Worm (Caenorhabditis elegans) whole organism, L4 larva: Measurements from ENCODE around the gene ZK742.6.

Experiments used
- F10B5.3 ChIP-seq: sonication (generic microtip); optimal IDR thresholded peaks from 2 replicates; lab custom pipeline; 2016; ENCODE audit warnings: mild to moderate bottlenecking, missing genetic modification characterization, missing compliant biosample characterization
- F37D6.2 ChIP-seq: sonication (generic microtip); optimal IDR thresholded peaks from 2 replicates; lab custom pipeline; 2016; ENCODE audit warnings: mild to moderate bottlenecking, missing genetic modification characterization, missing compliant biosample characterization
- F44E2.7 ChIP-seq: fragments of 200-800 bp; sonication (Bioruptor generic); IDR thresholded peaks from 2 replicates; pipeline ENCODE4 v2.1.2; 2022; ENCODE audit warnings: missing genetic modification characterization, missing compliant biosample characterization
- T20F7.1 ChIP-seq: fragments of 200-800 bp; sonication (Bioruptor generic); optimal IDR thresholded peaks from 2 replicates; lab custom pipeline; 2018; ENCODE audit warnings: mild to moderate bottlenecking, missing genetic modification characterization, missing compliant biosample characterization
- Y5F2A.4 ChIP-seq: fragments of 200-800 bp; sonication (Bioruptor generic); optimal IDR thresholded peaks from 2 replicates; lab custom pipeline; 2018; ENCODE audit warnings: mild to moderate bottlenecking, missing genetic modification characterization, missing compliant biosample characterization
- Y75B8A.6 ChIP-seq: fragments of 200-800 bp; sonication (Bioruptor generic); IDR thresholded peaks from 2 replicates; pipeline ENCODE4 v1.3.6; 2022; ENCODE audit warnings: missing genetic modification reagents, missing genetic modification characterization, missing compliant biosample characterization
- ZK337.2 ChIP-seq: fragments of 200-800 bp; sonication (Bioruptor generic); IDR thresholded peaks from 2 replicates; pipeline ENCODE4 v1.3.6; 2022; ENCODE audit warnings: missing genetic modification reagents, missing genetic modification characterization, missing compliant biosample characterization
- ZK546.5 ChIP-seq, 2 experiments: sonication (generic microtip); optimal IDR thresholded peaks; 2 replicates each; lab custom pipeline; 2017; ENCODE audit warnings: missing biosample characterization in 2 of 2, missing genetic modification characterization in 2 of 2
- attf-4 ChIP-seq: sonication (generic microtip); optimal IDR thresholded peaks from 3 replicates; lab custom pipeline; 2017; ENCODE audit warnings: missing biosample characterization, missing genetic modification characterization
- ceh-28 ChIP-seq: fragments of 150-350 bp; optimal IDR thresholded peaks from 2 replicates; lab custom pipeline; 2014; ENCODE audit warnings: missing biosample characterization, missing genetic modification reagents, missing genetic modification characterization
- ceh-44 ChIP-seq: fragments of 200-800 bp; sonication (Bioruptor generic); IDR thresholded peaks from 2 replicates; pipeline ENCODE4 v1.3.6; 2022; ENCODE audit warnings: missing genetic modification reagents, missing genetic modification characterization, missing compliant biosample characterization
- ceh-82 ChIP-seq: sonication (generic microtip); optimal IDR thresholded peaks from 2 replicates; lab custom pipeline; 2017; ENCODE audit warnings: missing biosample characterization, missing genetic modification characterization
- cey-2 ChIP-seq: sonication (generic microtip); optimal IDR thresholded peaks from 3 replicates; lab custom pipeline; 2017; ENCODE audit warnings: missing genetic modification characterization, mild to moderate bottlenecking, missing compliant biosample characterization, antibody characterized with exemption, borderline replicate concordance; ENCODE audit not compliant: insufficient read depth
- daf-16 ChIP-seq, 3 experiments: sonication (generic microtip); optimal IDR thresholded peaks; 2 replicates each; lab custom pipeline; 2016 to 2017; ENCODE audit warnings: missing genetic modification characterization in 3 of 3, missing genetic modification reagents in 3 of 3, mild to moderate bottlenecking in 2 of 3, missing compliant biosample characterization in 2 of 3, missing biosample characterization in 1 of 3, moderate library complexity in 1 of 3
- daf-19 ChIP-seq: fragments of 200-800 bp; sonication (Bioruptor generic); conservative IDR thresholded peaks from 2 replicates; pipeline ENCODE4 v1.3.6; 2022; ENCODE audit warnings: missing genetic modification characterization, missing compliant biosample characterization
- dmd-6 ChIP-seq: fragments of 200-800 bp; sonication (Bioruptor generic); IDR thresholded peaks from 2 replicates; pipeline ENCODE4 v1.3.6; 2022; ENCODE audit warnings: missing genetic modification reagents, missing genetic modification characterization, missing compliant biosample characterization
- dmd-8 ChIP-seq: fragments of 200-800 bp; sonication (Bioruptor generic); IDR thresholded peaks from 2 replicates; pipeline ENCODE4 v1.3.6; 2022; ENCODE audit warnings: missing genetic modification characterization, missing compliant biosample characterization
- dpl-1 ChIP-seq: fragments of 150-350 bp; optimal IDR thresholded peaks from 2 replicates; lab custom pipeline; 2014; ENCODE audit warnings: missing biosample characterization, missing genetic modification reagents, missing genetic modification characterization
- egl-27 ChIP-seq: sonication (generic microtip); optimal IDR thresholded peaks from 3 replicates; lab custom pipeline; 2017; ENCODE audit warnings: missing biosample characterization, missing genetic modification reagents, missing genetic modification characterization
- egl-43 ChIP-seq: fragments of 200-800 bp; sonication (Bioruptor generic); IDR thresholded peaks from 2 replicates; pipeline ENCODE4 v1.3.6; 2022; ENCODE audit warnings: missing genetic modification reagents, missing genetic modification characterization, missing compliant biosample characterization
- fos-1 ChIP-seq: fragments of 150-350 bp; optimal IDR thresholded peaks from 2 replicates; lab custom pipeline; 2014; ENCODE audit warnings: missing biosample characterization, missing genetic modification characterization
- hmg-1.1 ChIP-seq: fragments of 200-800 bp; sonication (Bioruptor generic); IDR thresholded peaks from 2 replicates; pipeline ENCODE4 v1.3.6; 2022; ENCODE audit warnings: missing genetic modification reagents, missing genetic modification characterization, missing compliant biosample characterization
- jun-1 ChIP-seq: fragments of 150-350 bp; optimal IDR thresholded peaks from 2 replicates; lab custom pipeline; 2014; ENCODE audit warnings: missing biosample characterization, missing genetic modification reagents, missing genetic modification characterization
- lin-13 ChIP-seq: fragments of 150-350 bp; optimal IDR thresholded peaks from 2 replicates; lab custom pipeline; 2014; ENCODE audit warnings: missing biosample characterization, missing genetic modification reagents, missing genetic modification characterization
- lin-29 ChIP-seq: fragments of 200-800 bp; sonication (Bioruptor generic); IDR thresholded peaks from 2 replicates; pipeline ENCODE4 v1.3.6; 2022; ENCODE audit warnings: missing genetic modification reagents, missing genetic modification characterization, missing compliant biosample characterization
- lin-39 ChIP-seq: fragments of 150-350 bp; optimal IDR thresholded peaks from 2 replicates; lab custom pipeline; 2014; ENCODE audit warnings: missing biosample characterization, missing genetic modification reagents, missing genetic modification characterization
- lsy-2 ChIP-seq, 2 experiments: fragments of 150-350 bp in 1 of 2; sonication (generic microtip) in 1 of 2; optimal IDR thresholded peaks; 2 replicates each; lab custom pipeline; 2014 to 2017; ENCODE audit warnings: missing biosample characterization in 2 of 2, missing genetic modification characterization in 2 of 2
- madf-5 ChIP-seq, 2 experiments: fragments of 200-800 bp; sonication (Bioruptor generic); IDR thresholded peaks; 2 replicates each; pipeline ENCODE4 v1.3.6; 2022; ENCODE audit warnings: missing compliant biosample characterization in 2 of 2, missing genetic modification characterization in 2 of 2
- mdl-1 ChIP-seq, 2 experiments: fragments of 150-350 bp in 1 of 2; sonication (generic microtip) in 1 of 2; optimal IDR thresholded peaks; 2 replicates each; lab custom pipeline; 2014 to 2017; ENCODE audit warnings: missing biosample characterization in 2 of 2, missing genetic modification characterization in 2 of 2
- mep-1 ChIP-seq: fragments of 150-350 bp; sonication (generic microtip); optimal IDR thresholded peaks from 3 replicates; lab custom pipeline; 2014; ENCODE audit warnings: missing biosample characterization, missing genetic modification characterization
- mes-2 ChIP-seq: sonication (generic microtip); optimal IDR thresholded peaks from 2 replicates; lab custom pipeline; 2016; ENCODE audit warnings: missing genotype, mild to moderate bottlenecking, missing genetic modification characterization, missing compliant biosample characterization; ENCODE audit not compliant: poor library complexity, severe bottlenecking
- mxl-2 ChIP-seq: fragments of 200-800 bp; sonication (Bioruptor generic); conservative IDR thresholded peaks from 2 replicates; pipeline ENCODE4 v1.3.6; 2022; ENCODE audit warnings: missing genetic modification reagents, missing genetic modification characterization, missing compliant biosample characterization
- mxl-3 ChIP-seq: fragments of 200-800 bp; sonication (Bioruptor generic); optimal IDR thresholded peaks from 2 replicates; lab custom pipeline; 2018; ENCODE audit warnings: mild to moderate bottlenecking, missing genetic modification characterization, missing compliant biosample characterization
- nhr-102 ChIP-seq: sonication (generic microtip); optimal IDR thresholded peaks from 2 replicates; lab custom pipeline; 2016; ENCODE audit warnings: mild to moderate bottlenecking, missing genetic modification characterization, moderate library complexity, missing compliant biosample characterization
- nhr-11 ChIP-seq: fragments of 150-350 bp; optimal IDR thresholded peaks from 2 replicates; lab custom pipeline; 2014; ENCODE audit warnings: missing biosample characterization, missing genetic modification characterization
- nhr-111 ChIP-seq: fragments of 200-800 bp; sonication (Bioruptor generic); optimal IDR thresholded peaks from 2 replicates; lab custom pipeline; 2018; ENCODE audit warnings: mild to moderate bottlenecking, missing genetic modification characterization, missing compliant biosample characterization
- nhr-25 ChIP-seq: sonication (generic microtip); optimal IDR thresholded peaks from 2 replicates; lab custom pipeline; 2017; ENCODE audit warnings: missing genetic modification characterization, mild to moderate bottlenecking, missing compliant biosample characterization, antibody characterized with exemption, moderate library complexity, borderline replicate concordance; ENCODE audit not compliant: insufficient read depth
- nhr-28 ChIP-seq: fragments of 150-350 bp; optimal IDR thresholded peaks from 2 replicates; lab custom pipeline; 2014; ENCODE audit warnings: missing biosample characterization, missing genetic modification characterization
- nhr-41 ChIP-seq: fragments of 200-800 bp; sonication (Bioruptor generic); IDR thresholded peaks from 2 replicates; pipeline ENCODE4 v1.3.6; 2022; ENCODE audit warnings: missing genetic modification reagents, missing genetic modification characterization, missing compliant biosample characterization
- nhr-42 ChIP-seq: fragments of 200-800 bp; sonication (Bioruptor generic); IDR thresholded peaks from 2 replicates; pipeline ENCODE4 v1.3.6; 2022; ENCODE audit warnings: missing genetic modification characterization, missing compliant biosample characterization
- nhr-6 ChIP-seq: fragments of 150-350 bp; optimal IDR thresholded peaks from 2 replicates; lab custom pipeline; 2014; ENCODE audit warnings: missing biosample characterization, missing genetic modification characterization
- pha-4 ChIP-seq, 2 experiments: fragments of 150-350 bp in 1 of 2; fragments of 200-800 bp in 1 of 2; sonication (Bioruptor generic) in 1 of 2; IDR thresholded peaks in 1 of 2; optimal IDR thresholded peaks in 1 of 2; 2 replicates each; pipeline versions ENCODE4 v1.3.6 to Lab custom; 2014 to 2022; ENCODE audit warnings: missing genetic modification characterization in 2 of 2, missing genetic modification reagents in 2 of 2, missing biosample characterization in 1 of 2, missing compliant biosample characterization in 1 of 2
- php-3 ChIP-seq: fragments of 200-800 bp; sonication (Bioruptor generic); IDR thresholded peaks from 2 replicates; pipeline ENCODE4 v1.3.6; 2022; ENCODE audit warnings: missing genetic modification reagents, missing genetic modification characterization, missing compliant biosample characterization
- sdz-12 ChIP-seq: fragments of 200-800 bp; sonication (Bioruptor generic); optimal IDR thresholded peaks from 2 replicates; lab custom pipeline; 2018; ENCODE audit warnings: mild to moderate bottlenecking, missing genetic modification characterization, missing compliant biosample characterization
- snpc-4 ChIP-seq: fragments of 150-350 bp; optimal IDR thresholded peaks from 2 replicates; lab custom pipeline; 2014; ENCODE audit warnings: missing biosample characterization, missing genetic modification characterization
- spr-1 ChIP-seq: sonication (generic microtip); optimal IDR thresholded peaks from 2 replicates; lab custom pipeline; 2016; ENCODE audit warnings: mild to moderate bottlenecking, missing genetic modification characterization, missing compliant biosample characterization
- tra-1 ChIP-seq: fragments of 200-800 bp; sonication (Bioruptor generic); IDR thresholded peaks from 2 replicates; pipeline ENCODE4 v1.3.6; 2022; ENCODE audit warnings: missing genetic modification reagents, missing genetic modification characterization, missing compliant biosample characterization
- zfp-3 ChIP-seq: fragments of 200-800 bp; sonication (Bioruptor generic); conservative IDR thresholded peaks from 2 replicates; pipeline ENCODE4 v1.3.6; 2022; ENCODE audit warnings: missing genetic modification reagents, missing genetic modification characterization, missing compliant biosample characterization
- zip-11 ChIP-seq: fragments of 200-800 bp; sonication (Bioruptor generic); IDR thresholded peaks from 2 replicates; pipeline ENCODE4 v1.3.6; 2022; ENCODE audit warnings: missing genetic modification characterization, missing compliant biosample characterization
- ztf-7 ChIP-seq: fragments of 150-350 bp; optimal IDR thresholded peaks from 2 replicates; lab custom pipeline; 2014; ENCODE audit warnings: missing biosample characterization, missing genetic modification characterization

ZK742.6 gene

ce11 chrV:7857931-7858330 is 43.2 kb upstream of the ZK742.6 start, which contains the start of gene C37C3.1 (continued):
- TF ChIP-seq dpl-1 (GFP tag; lab: Kevin White, UChicago) (no peak), tra-1 (no peak), nhr-28 (no peak), nhr-25 (no peak), lin-39 (tag; lab: Kevin White, UChicago) (no peak), T20F7.1 (GFP tag; lab: Kevin White, UChicago) (no peak), mxl-2 (no peak), mxl-3 (GFP tag; lab: Kevin White, UChicago) (no peak), Y75B8A.6 (GFP tag; lab: Robert Waterston, UW) (no peak), lsy-2 (tag; optimal IDR thresholded peaks at IDR 0.05; lab: Kevin White, UChicago) (peak in 1 of 2 experiments; percentile 59), ceh-44 (GFP tag; lab: Robert Waterston, UW) (no peak), jun-1 (tag; lab: Kevin White, UChicago) (no peak), mes-2 (tag; lab: Kevin White, UChicago) (no peak), spr-1 (peak; percentile 19), lin-13 (GFP tag; lab: Kevin White, UChicago) (peak; percentile 57), dmd-6 (GFP tag; lab: Robert Waterston, UW) (no peak), ZK337.2 (GFP tag; lab: Robert Waterston, UW) (no peak), egl-43 (GFP tag; lab: Robert Waterston, UW) (no peak), mep-1 (tag; lab: Kevin White, UChicago) (peak; percentile 35), lin-29 (no peak), zfp-3 (GFP tag; lab: Robert Waterston, UW) (0 out of 2 replicates have a peak, but pooled peaks have one; percentile 47), hmg-1.1 (GFP tag; lab: Robert Waterston, UW) (no peak), sdz-12 (no peak), php-3 (no peak), Y5F2A.4 (GFP tag; lab: Kevin White, UChicago) (peak; percentile 24), pha-4 (GFP tag; IDR thresholded peaks at IDR 0.05; lab: Robert Waterston, UW) (no peak), pha-4 (tag; optimal IDR thresholded peaks at IDR 0.05; lab: Kevin White, UChicago) (no peak), snpc-4 (tag; lab: Kevin White, UChicago) (no peak), mdl-1 (tag; optimal IDR thresholded peaks at IDR 0.05; lab: Kevin White, UChicago) (no peak), nhr-42 (GFP tag; lab: Robert Waterston, UW) (no peak), ceh-82 (tag; lab: Kevin White, UChicago) (no peak), fos-1 (tag; lab: Kevin White, UChicago) (no peak), F37D6.2 (tag; lab: Kevin White, UChicago) (no peak), F10B5.3 (peak; percentile 59), nhr-11 (tag; lab: Kevin White, UChicago) (no peak), ZK546.5 (tag; optimal IDR thresholded peaks at IDR 0.05; lab: Kevin White, UChicago) (no peak), nhr-102 (tag; lab: Kevin White, UChicago) (peak; percentile 69), ceh-28 (tag; lab: Kevin White, UChicago) (no peak), daf-19 (GFP tag; lab: Robert Waterston, UW) (no peak), nhr-41 (GFP tag; lab: Robert Waterston, UW) (no peak), nhr-111 (GFP tag; lab: Kevin White, UChicago) (no peak), madf-5 (GFP tag; IDR thresholded peaks at IDR 0.05; lab: Robert Waterston, UW) (no peak), ztf-7 (tag; lab: Kevin White, UChicago) (no peak), F44E2.7 (no peak), cey-2 (tag; lab: Kevin White, UChicago) (no peak), zip-11 (GFP tag; lab: Robert Waterston, UW) (no peak), daf-16 (GFP tag; optimal IDR thresholded peaks at IDR 0.05; lab: Kevin White, UChicago) (no peak), daf-16 (tag; optimal IDR thresholded peaks at IDR 0.05; lab: Kevin White, UChicago) (no peak), attf-4 (no peak), nhr-6 (tag; lab: Kevin White, UChicago) (no peak), dmd-8 (GFP tag; lab: Robert Waterston, UW) (0 out of 2 replicates have a peak, but pooled peaks have one; percentile 24), egl-27 (tag; lab: Kevin White, UChicago) (no peak)
